Fruit fly (Drosophila melanogaster): ENCODE results near the gene Dys.

- no peak for TF ChIP-seq CG9139 (GFP tag; optimal IDR thresholded peaks at IDR 0.05)
- no peak for TF ChIP-seq dac (GFP tag; optimal IDR thresholded peaks at IDR 0.05)
- TF ChIP-seq CG3032 (tag; optimal IDR thresholded peaks at IDR 0.05), result no peak
- no peak for TF ChIP-seq Eip78C (GFP tag)
These were observed 110.3 kb downstream of the Dys start for dm6 chr3R:19571195-19571594.
